Worm (Caenorhabditis elegans) whole organism, L3 larva: Measurements from ENCODE around the gene F49H12.3.

ENCODE experiments used
- R02D3.7 ChIP-seq: fragments of 150-350 bp; optimal IDR thresholded peaks from 2 replicates; lab custom pipeline; 2014; ENCODE audit warnings: missing biosample characterization, missing genetic modification characterization
- ZK546.5 ChIP-seq: sonication (generic microtip); optimal IDR thresholded peaks from 2 replicates; lab custom pipeline; 2017; ENCODE audit warnings: missing biosample characterization, missing genetic modification characterization
- aly-2 ChIP-seq: fragments of 150-350 bp; optimal IDR thresholded peaks from 2 replicates; lab custom pipeline; 2014; ENCODE audit warnings: missing biosample characterization, missing genetic modification characterization
- ama-1 ChIP-seq: fragments of 150-350 bp; optimal IDR thresholded peaks from 2 replicates; lab custom pipeline; 2018
- ceh-16 ChIP-seq: sonication (generic microtip); optimal IDR thresholded peaks from 2 replicates; lab custom pipeline; 2017; ENCODE audit warnings: missing biosample characterization, missing genetic modification characterization
- ceh-28 ChIP-seq: fragments of 150-350 bp; optimal IDR thresholded peaks from 2 replicates; lab custom pipeline; 2014; ENCODE audit warnings: missing biosample characterization, missing genetic modification reagents, missing genetic modification characterization
- ceh-82 ChIP-seq: fragments of 150-350 bp; optimal IDR thresholded peaks from 2 replicates; lab custom pipeline; 2014; ENCODE audit warnings: missing biosample characterization, missing genetic modification characterization
- ceh-9 ChIP-seq: sonication (generic microtip); optimal IDR thresholded peaks from 2 replicates; lab custom pipeline; 2018; ENCODE audit warnings: missing biosample characterization, missing genetic modification characterization
- daf-12 ChIP-seq: fragments of 150-350 bp; optimal IDR thresholded peaks from 2 replicates; lab custom pipeline; 2014; ENCODE audit warnings: missing biosample characterization, missing genetic modification reagents, missing genetic modification characterization
- egl-27 ChIP-seq: sonication (generic microtip); optimal IDR thresholded peaks from 4 replicates; lab custom pipeline; 2017; ENCODE audit warnings: missing biosample characterization, missing genetic modification reagents, missing genetic modification characterization
- egl-5 ChIP-seq: fragments of 150-350 bp; optimal IDR thresholded peaks from 2 replicates; lab custom pipeline; 2017; ENCODE audit warnings: missing biosample characterization, missing genetic modification reagents, missing genetic modification characterization, inconsistent platforms
- elt-1 ChIP-seq: fragments of 150-350 bp; optimal IDR thresholded peaks from 2 replicates; lab custom pipeline; 2014; ENCODE audit warnings: missing biosample characterization, missing genetic modification characterization
- elt-2 ChIP-seq: sonication (generic microtip); optimal IDR thresholded peaks from 2 replicates; lab custom pipeline; 2016; ENCODE audit warnings: missing genetic modification reagents, mild to moderate bottlenecking, missing genetic modification characterization, missing compliant biosample characterization
- eor-1 ChIP-seq, 2 experiments: fragments of 150-350 bp; optimal IDR thresholded peaks; 2 replicates each; lab custom pipeline; 2014 to 2018; ENCODE audit warnings: missing biosample characterization in 2 of 2, missing genetic modification characterization in 2 of 2
- fkh-10 ChIP-seq: sonication (generic microtip); optimal IDR thresholded peaks from 2 replicates; lab custom pipeline; 2017; ENCODE audit warnings: missing biosample characterization, missing genetic modification reagents, missing genetic modification characterization
- fkh-2 ChIP-seq: fragments of 150-350 bp; optimal IDR thresholded peaks from 2 replicates; lab custom pipeline; 2014; ENCODE audit warnings: missing biosample characterization, missing genetic modification reagents, missing genetic modification characterization
- fos-1 ChIP-seq: fragments of 150-350 bp; optimal IDR thresholded peaks from 2 replicates; lab custom pipeline; 2014; ENCODE audit warnings: missing biosample characterization, missing genetic modification characterization
- hmg-11 ChIP-seq: sonication (generic microtip); optimal IDR thresholded peaks from 2 replicates; lab custom pipeline; 2016; ENCODE audit warnings: missing genetic modification characterization, missing compliant biosample characterization
- jun-1 ChIP-seq: fragments of 150-350 bp; optimal IDR thresholded peaks from 2 replicates; lab custom pipeline; 2014; ENCODE audit warnings: missing biosample characterization, missing genetic modification reagents, missing genetic modification characterization
- lin-15B ChIP-seq: fragments of 150-350 bp; optimal IDR thresholded peaks from 2 replicates; lab custom pipeline; 2014; ENCODE audit warnings: missing biosample characterization, missing genetic modification characterization
- lin-39 ChIP-seq: fragments of 150-350 bp; optimal IDR thresholded peaks from 2 replicates; lab custom pipeline; 2018; ENCODE audit warnings: missing biosample characterization, missing genetic modification reagents, missing genetic modification characterization
- lsy-12 ChIP-seq: sonication (generic microtip); optimal IDR thresholded peaks from 2 replicates; lab custom pipeline; 2016; ENCODE audit warnings: mild to moderate bottlenecking, missing genetic modification characterization, missing compliant biosample characterization
- mdl-1 ChIP-seq: fragments of 150-350 bp; optimal IDR thresholded peaks from 2 replicates; lab custom pipeline; 2014; ENCODE audit warnings: missing biosample characterization, missing genetic modification characterization
- nfya-1 ChIP-seq: sonication (generic microtip); optimal IDR thresholded peaks from 2 replicates; lab custom pipeline; 2017; ENCODE audit warnings: missing genetic modification characterization, mild to moderate bottlenecking, missing compliant biosample characterization, antibody characterized with exemption, moderate library complexity; ENCODE audit not compliant: insufficient read depth
- nhr-11 ChIP-seq: fragments of 150-350 bp; optimal IDR thresholded peaks from 2 replicates; lab custom pipeline; 2014; ENCODE audit warnings: missing biosample characterization, missing genetic modification characterization
- nhr-12 ChIP-seq: fragments of 150-350 bp; optimal IDR thresholded peaks from 2 replicates; lab custom pipeline; 2014; ENCODE audit warnings: missing biosample characterization, missing genetic modification characterization
- nhr-23 ChIP-seq: fragments of 150-350 bp; optimal IDR thresholded peaks from 2 replicates; lab custom pipeline; 2014; ENCODE audit warnings: missing biosample characterization, missing genetic modification reagents, missing genetic modification characterization
- nhr-237 ChIP-seq: fragments of 150-350 bp; optimal IDR thresholded peaks from 2 replicates; lab custom pipeline; 2014; ENCODE audit warnings: missing biosample characterization, missing genetic modification characterization
- nhr-25 ChIP-seq: sonication (generic microtip); optimal IDR thresholded peaks from 2 replicates; lab custom pipeline; 2017; ENCODE audit warnings: missing biosample characterization, missing genetic modification characterization
- nhr-67 ChIP-seq: fragments of 150-350 bp; optimal IDR thresholded peaks from 2 replicates; lab custom pipeline; 2014; ENCODE audit warnings: missing biosample characterization, missing genetic modification characterization
- nhr-77 ChIP-seq: fragments of 150-350 bp; optimal IDR thresholded peaks from 2 replicates; lab custom pipeline; 2014; ENCODE audit warnings: missing biosample characterization, missing genetic modification characterization
- pha-4 ChIP-seq: fragments of 150-350 bp; optimal IDR thresholded peaks from 2 replicates; lab custom pipeline; 2014; ENCODE audit warnings: missing biosample characterization, missing genetic modification reagents, missing genetic modification characterization
- pqm-1 ChIP-seq: fragments of 150-350 bp; optimal IDR thresholded peaks from 2 replicates; lab custom pipeline; 2017; ENCODE audit warnings: missing biosample characterization, missing genetic modification characterization, inconsistent platforms
- sea-2 ChIP-seq: fragments of 150-350 bp; sonication (generic microtip); optimal IDR thresholded peaks from 4 replicates; lab custom pipeline; 2014; ENCODE audit warnings: missing biosample characterization, missing genetic modification reagents, missing genetic modification characterization
- skn-1 ChIP-seq: fragments of 150-350 bp; optimal IDR thresholded peaks from 2 replicates; lab custom pipeline; 2014; ENCODE audit warnings: missing biosample characterization, missing genetic modification characterization
- tbx-2 ChIP-seq: sonication (generic microtip); optimal IDR thresholded peaks from 2 replicates; lab custom pipeline; 2016; ENCODE audit warnings: mild to moderate bottlenecking, missing genetic modification characterization, missing compliant biosample characterization
- unc-39 ChIP-seq: sonication (generic microtip); optimal IDR thresholded peaks from 4 replicates; lab custom pipeline; 2017; ENCODE audit warnings: missing biosample characterization, missing genetic modification characterization
- unc-62 ChIP-seq: fragments of 150-350 bp; sonication (generic microtip); optimal IDR thresholded peaks from 4 replicates; lab custom pipeline; 2014; ENCODE audit warnings: missing biosample characterization, missing genetic modification reagents, missing genetic modification characterization
- zag-1 ChIP-seq: fragments of 150-350 bp; optimal IDR thresholded peaks from 2 replicates; lab custom pipeline; 2014; ENCODE audit warnings: missing biosample characterization, missing genetic modification characterization
- ztf-11 ChIP-seq: fragments of 150-350 bp; optimal IDR thresholded peaks from 2 replicates; lab custom pipeline; 2014; ENCODE audit warnings: missing biosample characterization, missing genetic modification characterization
- ztf-4 ChIP-seq: fragments of 150-350 bp; optimal IDR thresholded peaks from 2 replicates; lab custom pipeline; 2014; ENCODE audit warnings: missing biosample characterization, missing genetic modification characterization

The F49H12.3 gene

DNA sequence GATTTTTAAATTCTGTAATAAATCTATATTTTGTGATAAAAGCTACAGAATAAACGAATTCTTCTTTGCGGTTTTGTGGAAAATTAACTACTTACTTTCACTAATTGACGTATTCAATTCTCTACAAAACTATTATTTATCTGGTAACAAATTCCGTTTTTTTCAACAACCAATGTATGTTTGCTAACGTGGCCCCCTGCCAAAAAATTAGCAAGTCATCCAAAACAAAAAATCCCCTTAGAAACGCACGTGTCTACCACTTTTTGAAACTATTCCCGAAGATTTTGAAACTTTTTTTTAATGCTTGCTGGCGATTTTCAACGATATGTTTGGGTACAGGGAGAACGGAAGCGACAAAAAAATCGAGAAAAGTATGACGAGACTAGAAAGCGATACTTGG is 813 bp downstream of the F49H12.3 start, which contains the start of gene F49H12.2:
Gene F49H12.2, plus strand, starts transcription at position 301 of the 400 bp plus-strand sequence.
- no peak for TF ChIP-seq zag-1 (tag; lab: Kevin White, UChicago)
- TF ChIP-seq nhr-237 (tag; lab: Kevin White, UChicago), result no peak
- TF ChIP-seq nhr-11 (tag; lab: Kevin White, UChicago), result no peak
- TF ChIP-seq, all 47 proteins: peak for 0

DNA sequence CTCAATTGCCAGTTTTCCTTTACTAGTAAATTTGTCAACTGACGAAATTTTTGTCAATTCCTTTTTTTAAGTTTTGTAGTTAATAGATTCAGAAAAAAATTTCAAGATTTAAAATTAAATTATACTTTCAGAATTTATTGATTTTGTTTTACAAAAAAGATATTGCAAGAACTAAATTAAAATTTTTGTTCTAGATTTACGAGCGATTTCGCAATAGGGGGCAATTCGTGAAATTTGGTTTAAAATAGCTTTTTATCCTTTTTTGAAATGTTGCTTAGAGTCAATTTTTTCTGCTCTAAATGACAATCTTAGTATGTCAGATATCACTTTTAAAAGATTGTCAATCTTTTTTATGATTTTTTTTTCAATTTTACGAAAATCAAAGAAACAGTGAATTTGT is 1.3 kb downstream of the F49H12.3 start:
- no peak for TF ChIP-seq aly-2 (tag; lab: Kevin White, UChicago)
- TF ChIP-seq unc-39 (tag; lab: Kevin White, UChicago), result no peak
- TF ChIP-seq fos-1 (tag; lab: Kevin White, UChicago), result no peak
- no peak for TF ChIP-seq tbx-2
- no peak for TF ChIP-seq pha-4 (tag; lab: Kevin White, UChicago)
- TF ChIP-seq elt-1, result no peak
- TF ChIP-seq unc-62 (GFP tag; lab: Kevin White, UChicago), result no peak
- no peak for TF ChIP-seq R02D3.7 (tag; lab: Kevin White, UChicago)
- TF ChIP-seq ZK546.5 (tag; lab: Kevin White, UChicago), result no peak

DNA sequence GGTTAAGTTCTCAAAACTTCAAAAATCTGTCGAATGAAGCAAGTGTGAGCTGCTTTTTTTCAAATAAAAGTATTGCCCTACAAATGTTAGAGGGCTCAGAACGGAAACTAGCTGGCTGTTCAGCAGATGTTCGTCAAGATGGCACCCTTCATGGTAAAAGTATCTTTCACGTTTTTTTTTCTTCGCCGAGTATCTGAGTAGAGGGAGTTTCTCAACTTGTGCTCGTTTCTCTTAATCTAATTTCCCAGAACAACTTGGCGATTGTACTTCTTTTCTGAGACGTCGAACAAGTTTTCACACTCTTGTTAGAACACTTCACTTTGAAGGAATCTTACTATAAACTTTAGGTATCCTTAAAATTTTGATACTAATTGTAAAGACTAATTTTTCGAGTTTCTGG is 3.5 kb downstream of the F49H12.3 start:
- TF ChIP-seq unc-39 (tag; lab: Kevin White, UChicago), result no peak
- TF ChIP-seq fkh-10 (GFP tag; lab: Kevin White, UChicago), result no peak
- TF ChIP-seq lsy-12 (tag; lab: Kevin White, UChicago), result no peak
- no peak for TF ChIP-seq fkh-2 (tag; lab: Kevin White, UChicago)
- no peak for TF ChIP-seq fos-1 (tag; lab: Kevin White, UChicago)
- TF ChIP-seq elt-1, result no peak
- TF ChIP-seq zag-1 (tag; lab: Kevin White, UChicago), result no peak
- TF ChIP-seq ztf-11 (tag; lab: Kevin White, UChicago), result no peak
- TF ChIP-seq mdl-1 (tag; lab: Kevin White, UChicago), result no peak
- no peak for TF ChIP-seq aly-2 (tag; lab: Kevin White, UChicago)

DNA sequence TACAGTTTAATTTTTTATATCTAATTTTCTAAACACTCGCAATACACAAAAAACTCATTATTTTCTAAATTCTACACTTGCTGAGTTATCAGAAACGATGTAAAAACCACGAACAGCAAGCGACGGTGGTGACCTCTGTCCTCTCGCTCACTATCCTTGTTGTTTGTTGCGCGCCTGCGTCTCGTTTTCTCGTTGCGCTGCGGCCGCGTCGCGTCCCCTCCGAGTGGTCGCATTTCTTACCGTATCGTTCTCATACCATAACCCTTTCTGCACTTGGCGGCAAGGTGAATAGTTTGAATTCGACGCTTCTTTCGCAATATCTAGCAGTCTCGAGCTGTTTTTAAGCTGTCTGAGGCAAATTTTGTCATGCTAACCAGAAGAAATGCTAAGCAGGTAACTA is 5.3 kb downstream of the F49H12.3 start, which contains the start of gene lsy-2:
Gene lsy-2, plus strand, starts transcription at position 271 of the 400 bp plus-strand sequence.
- TF ChIP-seq lsy-12 (tag; lab: Kevin White, UChicago) (peak; percentile 5), lin-39 (tag; lab: Kevin White, UChicago) (peak; percentile 83), egl-5 (tag; lab: Kevin White, UChicago) (peak; percentile 64), ceh-82 (no peak), nhr-23 (tag; lab: Kevin White, UChicago) (peak; percentile 44), ceh-28 (tag; lab: Kevin White, UChicago) (peak; percentile 25), ama-1 (lab: Kevin White, UChicago) (peak; percentile 51), nhr-25 (tag; lab: Kevin White, UChicago) (peak; percentile 88), lin-15B (tag; lab: Kevin White, UChicago) (peak; percentile 46), fos-1 (tag; lab: Kevin White, UChicago) (no peak), pha-4 (tag; lab: Kevin White, UChicago) (peak; percentile 72), zag-1 (tag; lab: Kevin White, UChicago) (no peak), hmg-11 (tag; lab: Kevin White, UChicago) (peak; percentile 84), nfya-1 (peak; percentile 98), elt-2 (peak; percentile 62), pqm-1 (tag; lab: Kevin White, UChicago) (no peak), jun-1 (tag; lab: Kevin White, UChicago) (peak; percentile 10)
- TF ChIP-seq, all 47 proteins: peak for 13

DNA sequence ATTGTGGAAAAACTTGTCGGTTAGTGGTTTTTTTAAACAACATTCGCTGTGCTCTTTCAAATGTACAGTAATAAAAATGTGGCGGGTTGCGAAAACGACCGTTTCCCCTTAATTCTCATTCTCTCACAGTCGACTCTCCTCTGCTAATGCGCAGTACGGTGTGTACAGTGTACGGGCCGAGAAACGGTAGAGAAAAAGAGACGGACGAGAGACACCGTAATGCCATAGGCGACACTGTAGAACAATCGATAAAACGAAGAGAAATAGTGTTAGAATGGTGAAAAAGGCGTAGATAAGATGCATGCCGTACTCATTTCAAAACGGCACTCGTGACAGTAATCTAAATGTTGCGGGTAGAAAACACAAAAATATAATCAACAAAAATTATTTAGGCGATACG is 6.3 kb downstream of the F49H12.3 start:
- TF ChIP-seq tbx-2 (no peak), fkh-2 (tag; lab: Kevin White, UChicago) (no peak), nhr-77 (tag; lab: Kevin White, UChicago) (no peak), eor-1 (tag; optimal IDR thresholded peaks at IDR 0.05; lab: Kevin White, UChicago) (no peak), fos-1 (tag; lab: Kevin White, UChicago) (no peak), ceh-9 (tag; lab: Kevin White, UChicago) (no peak), R02D3.7 (tag; lab: Kevin White, UChicago) (no peak), pqm-1 (tag; lab: Kevin White, UChicago) (peak; percentile 73), aly-2 (tag; lab: Kevin White, UChicago) (no peak), unc-39 (tag; lab: Kevin White, UChicago) (no peak), nhr-67 (no peak), nhr-25 (tag; lab: Kevin White, UChicago) (peak; percentile 51), hmg-11 (tag; lab: Kevin White, UChicago) (peak; percentile 7), ztf-4 (no peak), ceh-82 (no peak), elt-1 (no peak), ZK546.5 (tag; lab: Kevin White, UChicago) (no peak), nhr-23 (tag; lab: Kevin White, UChicago) (peak; percentile 50), sea-2 (GFP tag; lab: Kevin White, UChicago) (no peak), unc-62 (GFP tag; lab: Kevin White, UChicago) (no peak), skn-1 (tag; lab: Kevin White, UChicago) (no peak), nhr-12 (no peak), nhr-11 (tag; lab: Kevin White, UChicago) (no peak), ama-1 (lab: Kevin White, UChicago) (no peak), jun-1 (tag; lab: Kevin White, UChicago) (no peak), egl-27 (tag; lab: Kevin White, UChicago) (no peak), lin-39 (tag; lab: Kevin White, UChicago) (no peak), daf-12 (tag; lab: Kevin White, UChicago) (no peak), egl-5 (tag; lab: Kevin White, UChicago) (no peak), mdl-1 (tag; lab: Kevin White, UChicago) (no peak), pha-4 (tag; lab: Kevin White, UChicago) (peak; percentile 66), zag-1 (tag; lab: Kevin White, UChicago) (no peak), ztf-11 (tag; lab: Kevin White, UChicago) (no peak), ceh-16 (tag; lab: Kevin White, UChicago) (no peak)
